Fruit fly (Drosophila melanogaster) whole organism, embryonic: ENCODE measurements around the gene aqz.
A peak's percentile ranks its signal among the peaks of the same experiment; 100 is the strongest.

ENCODE experiments used
- Ada2b ChIP-seq: fragments of 200-800 bp; sonication (Bioruptor generic); IDR thresholded peaks from 2 replicates; pipeline ENCODE4 v1.3.6; 2022; ENCODE audit warnings: missing biosample characterization, missing genetic modification characterization
- CG10267 ChIP-seq: fragments of 200-800 bp; sonication (Bioruptor generic); optimal IDR thresholded peaks from 2 replicates; lab custom pipeline; 2018; ENCODE audit warnings: missing biosample characterization, mild to moderate bottlenecking, missing genetic modification characterization, moderate library complexity
- CG10565 ChIP-seq: fragments of 200-800 bp; sonication (Bioruptor generic); optimal IDR thresholded peaks from 3 replicates; lab custom pipeline; 2016; ENCODE audit warnings: missing biosample characterization, mild to moderate bottlenecking, missing genetic modification characterization
- CG11695 ChIP-seq: fragments of 200-800 bp; sonication (Bioruptor generic); IDR thresholded peaks from 3 replicates; pipeline ENCODE4 v1.3.6; 2022; ENCODE audit warnings: missing biosample characterization, missing genetic modification characterization
- CG13894 ChIP-seq: fragments of 200-800 bp; sonication (Bioruptor generic); optimal IDR thresholded peaks from 3 replicates; lab custom pipeline; 2018; ENCODE audit warnings: missing biosample characterization, mild to moderate bottlenecking, missing genetic modification characterization, moderate library complexity
- CG1602 ChIP-seq: fragments of 200-800 bp; sonication (Bioruptor generic); optimal IDR thresholded peaks from 3 replicates; lab custom pipeline; 2016; ENCODE audit warnings: missing biosample characterization, missing genetic modification characterization
- CG16813 ChIP-seq: fragments of 200-800 bp; sonication (Bioruptor generic); IDR thresholded peaks from 3 replicates; pipeline ENCODE4 v1.3.6; 2022; ENCODE audit warnings: missing biosample characterization, missing genetic modification characterization; ENCODE audit not compliant: partially characterized antibody
- CG30020 ChIP-seq: fragments of 200-800 bp; optimal IDR thresholded peaks from 2 replicates; lab custom pipeline; 2019; ENCODE audit warnings: missing biosample characterization, mild to moderate bottlenecking, missing genetic modification characterization, moderate library complexity
- CG3065 ChIP-seq: fragments of 200-800 bp; sonication (Bioruptor generic); optimal IDR thresholded peaks from 2 replicates; lab custom pipeline; 2016; ENCODE audit warnings: missing biosample characterization, missing genetic modification characterization
- CG31388 ChIP-seq: fragments of 200-800 bp; sonication (Bioruptor generic); optimal IDR thresholded peaks from 2 replicates; lab custom pipeline; 2016; ENCODE audit warnings: missing biosample characterization, missing genetic modification characterization
- CG3407 ChIP-seq: fragments of 200-800 bp; sonication (Bioruptor generic); optimal IDR thresholded peaks from 2 replicates; lab custom pipeline; 2018; ENCODE audit warnings: missing biosample characterization, mild to moderate bottlenecking, missing genetic modification characterization
- CG43689 ChIP-seq: fragments of 200-800 bp; sonication (Bioruptor generic); IDR thresholded peaks from 2 replicates; pipeline ENCODE4 v1.3.6; 2022; ENCODE audit warnings: missing biosample characterization, missing genetic modification characterization
- CG6791 ChIP-seq: fragments of 200-800 bp; sonication (Bioruptor generic); IDR thresholded peaks from 3 replicates; pipeline ENCODE4 v1.3.6; 2022; ENCODE audit warnings: missing biosample characterization, missing genetic modification characterization; ENCODE audit not compliant: partially characterized antibody
- CG6854 ChIP-seq: fragments of 200-800 bp; sonication (Bioruptor generic); optimal IDR thresholded peaks from 3 replicates; lab custom pipeline; 2017; ENCODE audit warnings: missing biosample characterization, mild to moderate bottlenecking, missing genetic modification characterization
- CG7372 ChIP-seq: fragments of 200-800 bp; sonication (Bioruptor generic); IDR thresholded peaks from 2 replicates; pipeline ENCODE4 v1.3.6; 2022; ENCODE audit warnings: missing biosample characterization, missing genetic modification characterization
- CG7839 ChIP-seq: fragments of 200-800 bp; sonication (Bioruptor generic); optimal IDR thresholded peaks from 3 replicates; lab custom pipeline; 2018; ENCODE audit warnings: missing biosample characterization, mild to moderate bottlenecking, missing genetic modification characterization, moderate library complexity
- CG8089 ChIP-seq: fragments of 200-800 bp; sonication (Bioruptor generic); optimal IDR thresholded peaks from 3 replicates; lab custom pipeline; 2016; ENCODE audit warnings: missing biosample characterization, missing genetic modification characterization
- CG8924 ChIP-seq: fragments of 200-800 bp; optimal IDR thresholded peaks from 3 replicates; lab custom pipeline; 2019; ENCODE audit warnings: missing biosample characterization, mild to moderate bottlenecking, missing genetic modification characterization, moderate library complexity
- CG9817 ChIP-seq: fragments of 200-800 bp; sonication (Bioruptor generic); optimal IDR thresholded peaks from 2 replicates; lab custom pipeline; 2018; ENCODE audit warnings: missing biosample characterization, mild to moderate bottlenecking, missing genetic modification characterization, moderate library complexity
- D19B ChIP-seq: fragments of 200-800 bp; sonication (Bioruptor generic); optimal IDR thresholded peaks from 2 replicates; lab custom pipeline; 2017; ENCODE audit warnings: missing biosample characterization, mild to moderate bottlenecking, missing genetic modification characterization
- Dbx ChIP-seq: fragments of 200-800 bp; sonication (Bioruptor generic); IDR thresholded peaks from 3 replicates; pipeline ENCODE4 v1.3.6; 2022; ENCODE audit warnings: missing biosample characterization, missing genetic modification characterization
- Fer2 ChIP-seq: fragments of 200-800 bp; sonication (Bioruptor generic); optimal IDR thresholded peaks from 2 replicates; lab custom pipeline; 2018; ENCODE audit warnings: missing biosample characterization, mild to moderate bottlenecking, missing genetic modification characterization, moderate library complexity
- Hmr ChIP-seq: fragments of 200-800 bp; sonication (Bioruptor generic); optimal IDR thresholded peaks from 3 replicates; lab custom pipeline; 2017; ENCODE audit warnings: mild to moderate bottlenecking, missing biosample characterization, missing genetic modification reagents, missing genetic modification characterization
- Kr ChIP-seq: fragments of 200-800 bp; sonication (Bioruptor generic); optimal IDR thresholded peaks from 2 replicates; lab custom pipeline; 2017; ENCODE audit warnings: missing biosample characterization, mild to moderate bottlenecking, missing genetic modification characterization
- Mes4 ChIP-seq: fragments of 200-800 bp; sonication (Bioruptor generic); optimal IDR thresholded peaks from 2 replicates; lab custom pipeline; 2016; ENCODE audit warnings: missing biosample characterization, missing genetic modification characterization
- Neu2 ChIP-seq: fragments of 200-800 bp; sonication (Bioruptor generic); optimal IDR thresholded peaks from 3 replicates; lab custom pipeline; 2016; ENCODE audit warnings: missing biosample characterization, missing genetic modification characterization, borderline replicate concordance
- Oli ChIP-seq: fragments of 200-800 bp; sonication (Bioruptor generic); optimal IDR thresholded peaks from 2 replicates; lab custom pipeline; 2018; ENCODE audit warnings: missing biosample characterization, mild to moderate bottlenecking, missing genetic modification characterization, moderate library complexity
- Poxn ChIP-seq: fragments of 200-800 bp; sonication (Bioruptor generic); IDR thresholded peaks from 2 replicates; pipeline ENCODE4 v1.3.6; 2022; ENCODE audit warnings: missing biosample characterization, missing genetic modification characterization
- Ravus ChIP-seq: fragments of 200-800 bp; sonication (Bioruptor generic); IDR thresholded peaks from 2 replicates; pipeline ENCODE4 v1.3.6; 2022; ENCODE audit warnings: missing biosample characterization, missing genetic modification characterization
- Rfx ChIP-seq: fragments of 200-800 bp; sonication (Bioruptor generic); IDR thresholded peaks from 2 replicates; pipeline ENCODE4 v1.3.6; 2022; ENCODE audit warnings: missing biosample characterization, missing genetic modification characterization
- Usf ChIP-seq: fragments of 200-800 bp; sonication (Bioruptor generic); optimal IDR thresholded peaks from 2 replicates; lab custom pipeline; 2017; ENCODE audit warnings: missing genotype, missing biosample characterization, missing genetic modification characterization
- ab ChIP-seq: fragments of 200-800 bp; sonication (Bioruptor generic); optimal IDR thresholded peaks from 2 replicates; lab custom pipeline; 2016; ENCODE audit warnings: missing biosample characterization, missing genetic modification characterization
- abd-A ChIP-seq: fragments of 200-800 bp; sonication (Bioruptor generic); optimal IDR thresholded peaks from 3 replicates; lab custom pipeline; 2019; ENCODE audit warnings: missing biosample characterization, mild to moderate bottlenecking, missing genetic modification characterization, moderate library complexity
- ato ChIP-seq: fragments of 200-800 bp; sonication (Bioruptor generic); IDR thresholded peaks from 2 replicates; pipeline ENCODE4 v1.3.6; 2022; ENCODE audit warnings: missing biosample characterization, missing genetic modification characterization; ENCODE audit not compliant: partially characterized antibody
- bcd ChIP-seq: fragments of 200-800 bp; sonication (Bioruptor generic); optimal IDR thresholded peaks from 2 replicates; lab custom pipeline; 2017; ENCODE audit warnings: missing biosample characterization, mild to moderate bottlenecking, missing genetic modification characterization
- cato ChIP-seq: fragments of 200-800 bp; sonication (Bioruptor generic); optimal IDR thresholded peaks from 2 replicates; lab custom pipeline; 2016; ENCODE audit warnings: missing biosample characterization, missing genetic modification characterization, borderline replicate concordance
- crp ChIP-seq, 2 experiments: fragments of 200-800 bp; sonication (Bioruptor generic); optimal IDR thresholded peaks; 2 replicates in 1 of 2; 3 replicates in 1 of 2; lab custom pipeline; 2017; ENCODE audit warnings: missing biosample characterization in 2 of 2, missing genetic modification characterization in 2 of 2, mild to moderate bottlenecking in 1 of 2, moderate library complexity in 1 of 2
- fd102C ChIP-seq: fragments of 200-800 bp; sonication (Bioruptor generic); optimal IDR thresholded peaks from 2 replicates; lab custom pipeline; 2018; ENCODE audit warnings: missing biosample characterization, mild to moderate bottlenecking, missing genetic modification characterization, moderate library complexity
- gfzf ChIP-seq: fragments of 200-800 bp; sonication (Bioruptor generic); optimal IDR thresholded peaks from 2 replicates; lab custom pipeline; 2016; ENCODE audit warnings: missing biosample characterization, mild to moderate bottlenecking, missing genetic modification characterization, moderate library complexity
- grn ChIP-seq: fragments of 200-800 bp; sonication (Bioruptor generic); optimal IDR thresholded peaks from 3 replicates; lab custom pipeline; 2017; ENCODE audit warnings: missing biosample characterization, missing genetic modification characterization
- jigr1 ChIP-seq: fragments of 200-800 bp; sonication (Bioruptor generic); IDR thresholded peaks from 3 replicates; pipeline ENCODE4 v1.3.6; 2022; ENCODE audit warnings: missing biosample characterization, missing genetic modification characterization
- kay ChIP-seq: fragments of 200-800 bp; sonication (Bioruptor generic); optimal IDR thresholded peaks from 2 replicates; lab custom pipeline; 2016; ENCODE audit warnings: missing biosample characterization, missing genetic modification characterization
- nerfin-1 ChIP-seq: fragments of 200-800 bp; sonication (Bioruptor generic); optimal IDR thresholded peaks from 3 replicates; lab custom pipeline; 2019; ENCODE audit warnings: missing biosample characterization, mild to moderate bottlenecking, missing genetic modification characterization, moderate library complexity
- pan ChIP-seq, 4 experiments: fragments of >200 bp in 3 of 4; fragments of 200-800 bp in 1 of 4; sonication (Bioruptor generic) in 1 of 4; optimal IDR thresholded peaks in 3 of 4; IDR thresholded peaks in 1 of 4; 2 replicates each; pipeline versions ENCODE4 v1.3.6 to Lab custom; 2017 to 2022; ENCODE audit warnings: missing biosample characterization in 2 of 4, missing genetic modification characterization in 2 of 4, mixed read lengths in 1 of 4
- repo ChIP-seq: fragments of 200-800 bp; sonication (Bioruptor generic); optimal IDR thresholded peaks from 2 replicates; lab custom pipeline; 2016; ENCODE audit warnings: missing biosample characterization, missing genetic modification characterization
- ssp ChIP-seq: fragments of 200-800 bp; sonication (Bioruptor generic); IDR thresholded peaks from 2 replicates; pipeline ENCODE4 v1.3.6; 2022; ENCODE audit warnings: missing biosample characterization, missing genetic modification characterization
- tx ChIP-seq: fragments of 200-800 bp; sonication (Bioruptor generic); optimal IDR thresholded peaks from 2 replicates; lab custom pipeline; 2016; ENCODE audit warnings: missing biosample characterization, missing genetic modification characterization
- zen ChIP-seq: fragments of 200-800 bp; sonication (Bioruptor generic); optimal IDR thresholded peaks from 3 replicates; lab custom pipeline; 2018; ENCODE audit warnings: missing biosample characterization, mild to moderate bottlenecking, missing genetic modification characterization, moderate library complexity
- zfh2 ChIP-seq: fragments of 200-800 bp; sonication (Bioruptor generic); optimal IDR thresholded peaks from 2 replicates; lab custom pipeline; 2016; ENCODE audit warnings: missing biosample characterization, missing genetic modification characterization

aqz gene

DNA sequence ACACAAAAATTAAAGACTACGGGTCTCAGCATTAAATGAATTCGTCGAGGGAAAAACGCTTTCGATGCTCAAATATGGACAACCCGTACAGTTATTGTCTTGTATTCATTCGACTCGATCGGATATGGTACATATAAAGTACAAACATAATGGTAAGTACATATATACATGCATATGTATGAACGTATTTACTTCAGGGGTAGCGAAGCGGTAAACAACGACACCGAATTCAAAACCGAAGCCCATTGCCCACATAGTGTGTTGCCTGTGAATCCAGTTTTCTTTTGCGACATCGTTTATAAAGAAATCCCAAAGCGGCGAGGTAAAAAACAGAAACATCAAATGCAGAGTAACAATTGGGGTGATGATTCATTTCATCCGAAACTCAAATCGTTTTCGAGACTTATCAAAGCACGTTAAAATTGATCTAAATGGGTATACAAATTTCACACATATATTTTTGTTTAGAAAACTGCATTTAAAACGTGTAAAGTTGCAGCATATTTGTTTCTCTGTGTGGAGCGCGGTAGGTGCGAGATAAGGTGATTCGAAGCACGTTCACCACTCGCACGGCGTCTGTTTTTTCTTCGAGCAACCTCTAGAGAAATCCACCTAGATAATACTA is 8.0 kb downstream of the aqz start (continued):
- TF ChIP-seq nerfin-1 (tag; lab: Kevin White, UChicago), result no peak
- TF ChIP-seq CG43689 (GFP tag; lab: Robert Waterston, UW), result no peak
- no peak for TF ChIP-seq CG10565 (GFP tag; lab: Kevin White, UChicago)
- no peak for TF ChIP-seq jigr1
- TF ChIP-seq pan (optimal IDR thresholded peaks at IDR 0.05; lab: Kevin White, UChicago), result no peak
- peak in 1 of 2 experiments; percentile 67 for TF ChIP-seq pan (GFP tag; optimal IDR thresholded peaks at IDR 0.05 in 1 of 2, IDR thresholded peaks at IDR 0.05 in 1 of 2)
- TF ChIP-seq CG8089 (GFP tag; lab: Kevin White, UChicago), result peak; percentile 36
- no peak for TF ChIP-seq gfzf
- peak; percentile 21 for TF ChIP-seq tx
- no peak for TF ChIP-seq Neu2 (GFP tag; lab: Kevin White, UChicago)
- TF ChIP-seq cato, result no peak
- TF ChIP-seq CG7839 (tag; lab: Kevin White, UChicago), result peak; percentile 53
- TF ChIP-seq CG9817 (tag; lab: Kevin White, UChicago), result no peak
- TF ChIP-seq zfh2 (GFP tag; lab: Kevin White, UChicago), result peak; percentile 32
- TF ChIP-seq Mes4 (GFP tag; lab: Kevin White, UChicago), result no peak
- TF ChIP-seq ssp (GFP tag; lab: Robert Waterston, UW), result no peak
- TF ChIP-seq Ada2b (GFP tag; lab: Robert Waterston, UW), result peak; percentile 51
- TF ChIP-seq Dbx (GFP tag; lab: Robert Waterston, UW), result 0 out of 3 replicates have a peak, but pooled peaks have one; percentile 54
- no peak for TF ChIP-seq ab (GFP tag; lab: Kevin White, UChicago)
- TF ChIP-seq CG3407 (GFP tag; lab: Kevin White, UChicago), result no peak
- no peak for TF ChIP-seq CG7372
- TF ChIP-seq Oli, result peak; percentile 16
- no peak for TF ChIP-seq CG1602 (GFP tag; lab: Kevin White, UChicago)
- TF ChIP-seq repo (GFP tag; lab: Kevin White, UChicago), result no peak
- no peak; the same call in 2 of the 3 replicates for TF ChIP-seq CG11695 (GFP tag; lab: Robert Waterston, UW)
- TF ChIP-seq CG13894 (tag; lab: Kevin White, UChicago), result peak; percentile 88
- no peak for TF ChIP-seq Kr
- TF ChIP-seq CG10267 (tag; lab: Kevin White, UChicago), result peak; percentile 20
- no peak for TF ChIP-seq CG31388 (GFP tag; lab: Kevin White, UChicago)
- TF ChIP-seq zen (tag; lab: Kevin White, UChicago), result no peak
- TF ChIP-seq CG8924 (tag; lab: Kevin White, UChicago), result peak; percentile 31
- no peak for TF ChIP-seq Poxn (GFP tag; lab: Robert Waterston, UW)
- TF ChIP-seq crp (GFP tag; optimal IDR thresholded peaks at IDR 0.05; lab: Kevin White, UChicago), result no peak
- TF ChIP-seq D19B (GFP tag; lab: Kevin White, UChicago), result no peak
- peak; percentile 64 for TF ChIP-seq kay
- TF ChIP-seq grn (GFP tag; lab: Kevin White, UChicago), result peak; percentile 50
- no peak for TF ChIP-seq CG16813 (GFP tag; lab: Robert Waterston, UW)
- no peak for TF ChIP-seq fd102C (GFP tag; lab: Kevin White, UChicago)
- peak; percentile 71; the same call in 1 of the 2 replicates for TF ChIP-seq Rfx
- no peak for TF ChIP-seq bcd (GFP tag; lab: Kevin White, UChicago)
- TF ChIP-seq Usf (GFP tag; lab: Kevin White, UChicago), result no peak
- TF ChIP-seq CG30020 (tag; lab: Kevin White, UChicago), result no peak
- no peak for TF ChIP-seq ato (GFP tag; lab: Robert Waterston, UW)
- no peak for TF ChIP-seq Ravus (GFP tag; lab: Robert Waterston, UW)
- peak; percentile 12 for TF ChIP-seq Fer2 (tag; lab: Kevin White, UChicago)
- peak; percentile 48 for TF ChIP-seq abd-A (tag; lab: Kevin White, UChicago)
- TF ChIP-seq CG6854 (GFP tag; lab: Kevin White, UChicago), result no peak
- no peak for TF ChIP-seq CG3065 (GFP tag; lab: Kevin White, UChicago)
- no peak for TF ChIP-seq Hmr (GFP tag; lab: Kevin White, UChicago)
- no peak for TF ChIP-seq CG6791 (GFP tag; lab: Robert Waterston, UW)
